Worm (Caenorhabditis elegans) whole organism, L1 larva: ENCODE data around the gene twk-48.

Source experiments
- Y116A8C.19 ChIP-seq: sonication (generic microtip); optimal IDR thresholded peaks from 2 replicates; lab custom pipeline; 2016; ENCODE audit warnings: missing compliant biosample characterization, missing genetic modification characterization, borderline replicate concordance
- aly-2 ChIP-seq: fragments of 150-350 bp; optimal IDR thresholded peaks from 2 replicates; lab custom pipeline; 2014; ENCODE audit warnings: missing biosample characterization, missing genetic modification characterization
- egl-27 ChIP-seq, 2 experiments: fragments of 150-350 bp in 1 of 2; sonication (generic microtip); optimal IDR thresholded peaks; 3 replicates each; lab custom pipeline; 2017 to 2018; ENCODE audit warnings: missing biosample characterization in 2 of 2, missing genetic modification characterization in 2 of 2, missing genetic modification reagents in 2 of 2
- irx-1 ChIP-seq: sonication (generic microtip); optimal IDR thresholded peaks from 2 replicates; lab custom pipeline; 2016; ENCODE audit warnings: missing genetic modification characterization, missing compliant biosample characterization
- nhr-28 ChIP-seq: fragments of 150-350 bp; optimal IDR thresholded peaks from 2 replicates; lab custom pipeline; 2014; ENCODE audit warnings: missing biosample characterization, missing genetic modification characterization

DNA sequence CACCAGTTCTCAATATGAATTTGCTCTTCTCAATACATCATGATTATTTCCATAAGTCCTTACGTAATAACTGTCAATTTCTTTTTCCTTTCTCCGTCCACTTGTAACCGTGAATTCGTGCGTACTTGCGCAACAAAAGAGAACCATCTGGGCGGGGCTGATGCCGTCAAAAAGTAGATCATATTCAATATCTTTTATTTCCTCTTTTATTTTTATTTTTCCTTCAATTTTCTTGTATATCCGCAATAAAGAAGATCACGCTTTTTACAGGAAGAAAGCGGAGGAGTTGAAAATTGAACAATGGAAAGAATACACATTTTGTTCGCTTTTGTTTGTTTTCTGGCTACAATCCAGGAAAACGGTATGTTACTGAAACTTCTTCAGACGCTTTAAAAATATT lies 32.3 kb downstream of the twk-48 start, which contains the start of gene mam-7:
- TF ChIP-seq nhr-28 (tag; lab: Kevin White, UChicago) = no peak
- TF ChIP-seq aly-2 = no peak
- TF ChIP-seq egl-27 (tag; optimal IDR thresholded peaks at IDR 0.05; lab: Kevin White, UChicago) = no peak
- TF ChIP-seq Y116A8C.19 (tag; lab: Kevin White, UChicago) = no peak
- TF ChIP-seq irx-1 (tag; lab: Kevin White, UChicago) = no peak
